Worm (Caenorhabditis elegans) whole organism, L3 larva: Measurements from ENCODE around the gene str-135.

Source experiments
- ceh-16 ChIP-seq: sonication (generic microtip); optimal IDR thresholded peaks from 2 replicates; lab custom pipeline; 2017; ENCODE audit warnings: missing biosample characterization, missing genetic modification characterization
- daf-12 ChIP-seq: fragments of 150-350 bp; optimal IDR thresholded peaks from 2 replicates; lab custom pipeline; 2014; ENCODE audit warnings: missing biosample characterization, missing genetic modification reagents, missing genetic modification characterization
- nfya-1 ChIP-seq: sonication (generic microtip); optimal IDR thresholded peaks from 2 replicates; lab custom pipeline; 2017; ENCODE audit warnings: missing genetic modification characterization, mild to moderate bottlenecking, missing compliant biosample characterization, antibody characterized with exemption, moderate library complexity; ENCODE audit not compliant: insufficient read depth
- nhr-12 ChIP-seq: fragments of 150-350 bp; optimal IDR thresholded peaks from 2 replicates; lab custom pipeline; 2014; ENCODE audit warnings: missing biosample characterization, missing genetic modification characterization
- nhr-237 ChIP-seq: fragments of 150-350 bp; optimal IDR thresholded peaks from 2 replicates; lab custom pipeline; 2014; ENCODE audit warnings: missing biosample characterization, missing genetic modification characterization
- nhr-67 ChIP-seq: fragments of 150-350 bp; optimal IDR thresholded peaks from 2 replicates; lab custom pipeline; 2014; ENCODE audit warnings: missing biosample characterization, missing genetic modification characterization
- nhr-76 ChIP-seq: fragments of 150-350 bp; sonication (generic microtip); optimal IDR thresholded peaks from 5 replicates; lab custom pipeline; 2014; ENCODE audit warnings: missing biosample characterization, missing genetic modification characterization
- pqm-1 ChIP-seq: fragments of 150-350 bp; optimal IDR thresholded peaks from 2 replicates; lab custom pipeline; 2017; ENCODE audit warnings: missing biosample characterization, missing genetic modification characterization, inconsistent platforms
- zag-1 ChIP-seq: fragments of 150-350 bp; optimal IDR thresholded peaks from 2 replicates; lab custom pipeline; 2014; ENCODE audit warnings: missing biosample characterization, missing genetic modification characterization

DNA sequence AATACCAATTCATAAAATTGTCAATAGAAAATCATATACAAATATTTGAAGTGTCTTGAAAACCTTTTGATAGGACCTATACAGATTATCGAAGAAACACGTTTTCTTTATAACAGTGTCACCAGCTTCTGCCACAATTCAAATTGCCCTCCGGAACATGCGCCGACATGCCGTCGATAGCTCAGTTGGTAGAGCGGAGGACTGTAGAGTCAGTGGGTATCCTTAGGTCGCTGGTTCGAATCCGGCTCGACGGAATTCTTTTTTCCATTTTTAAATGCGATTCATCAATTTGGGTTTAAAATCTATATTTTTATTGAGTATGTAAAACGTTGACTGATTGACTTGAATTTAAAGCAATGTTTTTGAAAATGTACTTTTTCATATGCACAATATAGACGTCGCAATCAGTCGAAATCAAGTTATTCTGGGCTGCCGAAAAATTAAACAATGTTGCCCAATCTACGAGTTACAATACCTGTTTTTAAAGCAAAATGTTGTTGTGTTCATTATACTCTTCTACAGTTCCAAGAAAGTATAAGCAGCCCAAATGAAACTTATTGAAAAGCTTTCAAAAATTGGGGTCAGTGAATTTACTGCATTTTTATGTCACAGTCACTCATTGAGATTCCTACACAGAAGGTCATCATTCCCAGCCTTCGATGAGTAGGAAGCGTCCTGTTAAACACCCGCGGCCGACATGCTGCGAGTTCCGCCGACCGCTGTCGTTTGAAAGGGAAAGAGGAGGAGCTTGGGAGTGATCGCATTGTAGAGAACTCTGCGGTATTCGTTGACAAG, 33.2 kb downstream of the str-135 start:
- no peak for TF ChIP-seq nhr-76 (tag; lab: Kevin White, UChicago)
- TF ChIP-seq nhr-12 (tag; lab: Kevin White, UChicago): no peak
- peak; percentile 69 for TF ChIP-seq nfya-1
- TF ChIP-seq ceh-16 (tag; lab: Kevin White, UChicago): no peak
- TF ChIP-seq daf-12 (tag; lab: Kevin White, UChicago): no peak
- TF ChIP-seq pqm-1 (tag; lab: Kevin White, UChicago): peak; percentile 82
- no peak for TF ChIP-seq zag-1 (tag; lab: Kevin White, UChicago)
- no peak for TF ChIP-seq nhr-237 (tag; lab: Kevin White, UChicago)
- TF ChIP-seq nhr-67 (tag; lab: Kevin White, UChicago): no peak
